Worm (Caenorhabditis elegans): Measurements from ENCODE around the gene C45G9.8.

DNA sequence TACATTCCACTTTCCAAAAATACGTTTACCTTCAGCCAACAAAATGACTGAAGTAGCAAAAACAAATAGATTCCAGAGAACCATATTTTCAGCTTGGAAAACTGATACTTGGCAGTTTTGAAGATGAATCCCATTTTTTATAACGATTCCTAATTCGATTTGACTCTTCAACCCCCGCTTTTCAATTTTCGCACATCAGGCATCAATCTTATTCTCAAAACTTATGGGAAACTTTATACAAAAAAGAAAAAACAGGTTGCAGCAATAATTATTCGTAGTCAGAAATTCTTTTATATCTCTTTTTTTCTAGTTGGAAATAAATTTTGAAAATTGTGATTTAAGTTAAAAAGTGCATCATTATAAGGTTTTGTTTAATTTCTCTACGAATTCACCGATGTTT is 8.4 kb upstream of the C45G9.8 start, which contains the start of gene C45G9.10:
- TF ChIP-seq ceh-36 (tag; optimal IDR thresholded peaks at IDR 0.05) (no peak), hnd-1 (tag; optimal IDR thresholded peaks at IDR 0.05) (no peak)

Data from whole organism, early embryonic.